Fruit fly (Drosophila melanogaster): Measurements from ENCODE around the gene fid.

Gene fid

dm6 chr3R:26020244-26021171, 50.6 kb downstream of the fid start (continued):
- TF ChIP-seq croc (GFP tag; conservative IDR thresholded peaks at IDR 0.05) (peak; percentile 44; the same call in 2 of the 3 replicates), CG2889 (GFP tag; IDR thresholded peaks at IDR 0.05) (0 out of 3 replicates have a peak, but pooled peaks have one; percentile 43), Ets97D (GFP tag; optimal IDR thresholded peaks at IDR 0.05) (no peak), Hmr (GFP tag; optimal IDR thresholded peaks at IDR 0.05) (peak; percentile 14), CrebB (tag; optimal IDR thresholded peaks at IDR 0.05) (no peak), MTF-1 (GFP tag; optimal IDR thresholded peaks at IDR 0.05; ENCODE audit: borderline replicate concordance) (peak; percentile 46), CG10979 (tag; optimal IDR thresholded peaks at IDR 0.05) (peak; percentile 84), caup (GFP tag; optimal IDR thresholded peaks at IDR 0.05; ENCODE audit: severe bottlenecking) (peak; percentile 13), CG11695 (GFP tag; IDR thresholded peaks at IDR 0.05) (peak; percentile 73; the same call in 1 of the 3 replicates), Meics (GFP tag; optimal IDR thresholded peaks at IDR 0.05) (peak; percentile 71), fd64A (GFP tag; optimal IDR thresholded peaks at IDR 0.05) (no peak), CG8388 (GFP tag; optimal IDR thresholded peaks at IDR 0.05) (peak; percentile 76), Hand (GFP tag; optimal IDR thresholded peaks at IDR 0.05) (no peak), onecut (GFP tag; IDR thresholded peaks at IDR 0.05) (0 out of 2 replicates have a peak, but pooled peaks have one; percentile 15), cato (GFP tag; optimal IDR thresholded peaks at IDR 0.05; ENCODE audit: borderline replicate concordance) (peak; percentile 14), D19B (GFP tag; optimal IDR thresholded peaks at IDR 0.05) (peak; percentile 30), Hr39 (optimal IDR thresholded peaks at IDR 0.05) (no peak), NC2α (GFP tag; optimal IDR thresholded peaks at IDR 0.05) (no peak), Dbx (GFP tag; IDR thresholded peaks at IDR 0.05) (no peak), ranshi (GFP tag; IDR thresholded peaks at IDR 0.05) (peak; percentile 59; the same call in 1 of the 2 replicates), Blimp-1 (GFP tag; optimal IDR thresholded peaks at IDR 0.05) (peak; percentile 72), hb (GFP tag; IDR thresholded peaks at IDR 0.05; ENCODE audit: partially characterized antibody) (no peak), CG8281 (tag; optimal IDR thresholded peaks at IDR 0.05) (peak; percentile 66), Lim3 (GFP tag; IDR thresholded peaks at IDR 0.05) (no peak), Kr (GFP tag; optimal IDR thresholded peaks at IDR 0.05) (no peak), Xrp1 (GFP tag; IDR thresholded peaks at IDR 0.05) (peak; percentile 78), CG13894 (tag; optimal IDR thresholded peaks at IDR 0.05) (peak; percentile 16), CG4404 (GFP tag; IDR thresholded peaks at IDR 0.05) (no peak), Hr3 (GFP tag; optimal IDR thresholded peaks at IDR 0.05) (peak; percentile 57), ci (GFP tag; IDR thresholded peaks at IDR 0.05) (peak; percentile 51; the same call in 1 of the 3 replicates), nmo (GFP tag; optimal IDR thresholded peaks at IDR 0.05) (peak; percentile 66), CG1603 (tag; optimal IDR thresholded peaks at IDR 0.05) (peak; percentile 54), Mad (GFP tag; optimal IDR thresholded peaks at IDR 0.05) (no peak), CG7987 (GFP tag; optimal IDR thresholded peaks at IDR 0.05) (peak; percentile 22), chif (GFP tag; optimal IDR thresholded peaks at IDR 0.05) (peak; percentile 30 to 48), kni (GFP tag; optimal IDR thresholded peaks at IDR 0.05) (peak; percentile 99), tgo (GFP tag; IDR thresholded peaks at IDR 0.05) (peak; percentile 62), Asciz (GFP tag; optimal IDR thresholded peaks at IDR 0.05) (peak; percentile 79), CG3281 (GFP tag; optimal IDR thresholded peaks at IDR 0.05) (peak; percentile 71), CG9876 (GFP tag; optimal IDR thresholded peaks at IDR 0.05) (no peak), tup (GFP tag; optimal IDR thresholded peaks at IDR 0.05) (no peak), CG15269 (tag; optimal IDR thresholded peaks at IDR 0.05) (peak; percentile 72), salm (tag; optimal IDR thresholded peaks at IDR 0.05) (peak; percentile 69), CG34376 (GFP tag; optimal IDR thresholded peaks at IDR 0.05) (no peak), hkb (optimal IDR thresholded peaks at IDR 0.05) (no peak), hkb (GFP tag; IDR thresholded peaks at IDR 0.05) (peak; percentile 37), CG1233 (GFP tag; optimal IDR thresholded peaks at IDR 0.05) (peak; percentile 5), Nf-YC (tag; optimal IDR thresholded peaks at IDR 0.05) (peak; percentile 98)
